Fruit fly (Drosophila melanogaster) whole organism, embryonic: Measurements from ENCODE around the gene Nak.
A peak's percentile ranks its signal among the peaks of the same experiment; 100 is the strongest.

ENCODE experiments used
- Antp ChIP-seq: fragments of 200-800 bp; sonication (Bioruptor generic); optimal IDR thresholded peaks from 3 replicates; lab custom pipeline; 2016; ENCODE audit warnings: missing biosample characterization, missing genetic modification characterization
- CG10565 ChIP-seq: fragments of 200-800 bp; sonication (Bioruptor generic); optimal IDR thresholded peaks from 3 replicates; lab custom pipeline; 2016; ENCODE audit warnings: missing biosample characterization, mild to moderate bottlenecking, missing genetic modification characterization
- CG11247 ChIP-seq: fragments of 200-800 bp; sonication (Bioruptor generic); IDR thresholded peaks from 2 replicates; pipeline ENCODE4 v1.3.6; 2022; ENCODE audit warnings: missing biosample characterization, missing genetic modification characterization
- CG11398 ChIP-seq: fragments of 200-800 bp; sonication (Bioruptor generic); optimal IDR thresholded peaks from 2 replicates; lab custom pipeline; 2016; ENCODE audit warnings: missing biosample characterization, missing genetic modification characterization
- CG12219 ChIP-seq: fragments of 200-800 bp; sonication (Bioruptor generic); optimal IDR thresholded peaks from 3 replicates; lab custom pipeline; 2018; ENCODE audit warnings: missing biosample characterization, mild to moderate bottlenecking, missing genetic modification characterization
- CG12659 ChIP-seq: fragments of 200-800 bp; sonication (Bioruptor generic); optimal IDR thresholded peaks from 3 replicates; lab custom pipeline; 2017; ENCODE audit warnings: mild to moderate bottlenecking, missing biosample characterization, missing genetic modification reagents, missing genetic modification characterization
- CG12942 ChIP-seq: fragments of 200-800 bp; sonication (Bioruptor generic); optimal IDR thresholded peaks from 3 replicates; lab custom pipeline; 2016; ENCODE audit warnings: missing biosample characterization, missing genetic modification characterization
- CG1603 ChIP-seq: fragments of 200-800 bp; sonication (Bioruptor generic); optimal IDR thresholded peaks from 2 replicates; lab custom pipeline; 2019; ENCODE audit warnings: missing biosample characterization, mild to moderate bottlenecking, missing genetic modification characterization, moderate library complexity
- CG17186 ChIP-seq: fragments of 200-800 bp; sonication (Bioruptor generic); optimal IDR thresholded peaks from 3 replicates; lab custom pipeline; 2017; ENCODE audit warnings: missing biosample characterization, missing genetic modification reagents, missing genetic modification characterization
- CG17802 ChIP-seq: fragments of 200-800 bp; sonication (Bioruptor generic); optimal IDR thresholded peaks from 2 replicates; lab custom pipeline; 2018; ENCODE audit warnings: missing biosample characterization, mild to moderate bottlenecking, missing genetic modification characterization, moderate library complexity
- CG18011 ChIP-seq: fragments of 200-800 bp; sonication (Bioruptor generic); optimal IDR thresholded peaks from 2 replicates; lab custom pipeline; 2017; ENCODE audit warnings: missing biosample characterization, missing genetic modification characterization, mild to moderate bottlenecking, moderate library complexity, missing genotype
- CG2199 ChIP-seq: fragments of 200-800 bp; sonication (Bioruptor generic); IDR thresholded peaks from 3 replicates; pipeline ENCODE4 v1.3.6; 2022; ENCODE audit warnings: missing biosample characterization, missing genetic modification characterization
- CG2875 ChIP-seq: fragments of 200-800 bp; sonication (Bioruptor generic); optimal IDR thresholded peaks from 2 replicates; lab custom pipeline; 2017; ENCODE audit warnings: missing biosample characterization, mild to moderate bottlenecking, missing genetic modification characterization, missing genetic modification reagents
- CG32772 ChIP-seq: fragments of 200-800 bp; sonication (Bioruptor generic); IDR thresholded peaks from 2 replicates; pipeline ENCODE4 v1.3.6; 2022; ENCODE audit warnings: missing biosample characterization, missing genetic modification characterization
- CG33557 ChIP-seq: fragments of 200-800 bp; sonication (Bioruptor generic); optimal IDR thresholded peaks from 2 replicates; lab custom pipeline; 2019; ENCODE audit warnings: missing biosample characterization, mild to moderate bottlenecking, missing genetic modification characterization, moderate library complexity
- CG3995 ChIP-seq: fragments of 200-800 bp; sonication (Bioruptor generic); optimal IDR thresholded peaks from 3 replicates; lab custom pipeline; 2016; ENCODE audit warnings: missing biosample characterization, missing genetic modification characterization
- CG4707 ChIP-seq: fragments of 200-800 bp; sonication (Bioruptor generic); optimal IDR thresholded peaks from 2 replicates; lab custom pipeline; 2018; ENCODE audit warnings: missing biosample characterization, mild to moderate bottlenecking, missing genetic modification characterization, moderate library complexity
- CG5180 ChIP-seq: fragments of 200-800 bp; sonication (Bioruptor generic); optimal IDR thresholded peaks from 3 replicates; lab custom pipeline; 2017; ENCODE audit warnings: missing biosample characterization, missing genetic modification characterization, mild to moderate bottlenecking, moderate library complexity, missing genetic modification reagents
- CG5953 ChIP-seq: fragments of 200-800 bp; sonication (Bioruptor generic); IDR thresholded peaks from 2 replicates; pipeline ENCODE4 v1.3.6; 2022; ENCODE audit warnings: missing biosample characterization, missing genetic modification characterization
- CG7839 ChIP-seq: fragments of 200-800 bp; sonication (Bioruptor generic); optimal IDR thresholded peaks from 3 replicates; lab custom pipeline; 2018; ENCODE audit warnings: missing biosample characterization, mild to moderate bottlenecking, missing genetic modification characterization, moderate library complexity
- CG9437 ChIP-seq: fragments of 200-800 bp; sonication (Bioruptor generic); optimal IDR thresholded peaks from 2 replicates; lab custom pipeline; 2018; ENCODE audit warnings: missing biosample characterization, mild to moderate bottlenecking, missing genetic modification characterization
- CHES-1-like ChIP-seq: fragments of 200-800 bp; sonication (Bioruptor generic); optimal IDR thresholded peaks from 2 replicates; lab custom pipeline; 2016; ENCODE audit warnings: missing biosample characterization, missing genetic modification characterization
- Dbx ChIP-seq: fragments of 200-800 bp; sonication (Bioruptor generic); IDR thresholded peaks from 3 replicates; pipeline ENCODE4 v1.3.6; 2022; ENCODE audit warnings: missing biosample characterization, missing genetic modification characterization
- Dref ChIP-seq: fragments of 200-800 bp; sonication (Bioruptor generic); IDR thresholded peaks from 2 replicates; pipeline ENCODE4 v1.3.6; 2022; ENCODE audit warnings: missing biosample characterization, missing genetic modification characterization
- E2f1 ChIP-seq: fragments of 200-800 bp; sonication (Bioruptor generic); IDR thresholded peaks from 2 replicates; pipeline ENCODE4 v1.3.6; 2022; ENCODE audit warnings: missing biosample characterization, missing genetic modification characterization
- Ets97D ChIP-seq: fragments of 200-800 bp; sonication (Bioruptor generic); optimal IDR thresholded peaks from 3 replicates; lab custom pipeline; 2016; ENCODE audit warnings: missing biosample characterization, missing genetic modification characterization
- Fer1 ChIP-seq: fragments of 200-800 bp; sonication (Bioruptor generic); optimal IDR thresholded peaks from 2 replicates; lab custom pipeline; 2017; ENCODE audit warnings: missing biosample characterization, mild to moderate bottlenecking, missing genetic modification characterization
- Hand ChIP-seq: fragments of 200-800 bp; sonication (Bioruptor generic); optimal IDR thresholded peaks from 2 replicates; lab custom pipeline; 2017; ENCODE audit warnings: mild to moderate bottlenecking, missing biosample characterization, missing genetic modification reagents, missing genetic modification characterization
- Hey ChIP-seq: fragments of 200-800 bp; sonication (Bioruptor generic); optimal IDR thresholded peaks from 3 replicates; lab custom pipeline; 2018; ENCODE audit warnings: missing biosample characterization, mild to moderate bottlenecking, missing genetic modification characterization
- Hmx ChIP-seq: fragments of 200-800 bp; sonication (Bioruptor generic); optimal IDR thresholded peaks from 2 replicates; lab custom pipeline; 2016; ENCODE audit warnings: missing biosample characterization, missing genetic modification characterization
- Hr51 ChIP-seq, 2 experiments: fragments of 200-800 bp; sonication (Bioruptor generic); optimal IDR thresholded peaks; 2 replicates in 1 of 2; 3 replicates in 1 of 2; lab custom pipeline; 2016 to 2018; ENCODE audit warnings: missing biosample characterization in 2 of 2, missing genetic modification characterization in 2 of 2, mild to moderate bottlenecking in 1 of 2, moderate library complexity in 1 of 2
- NK7.1 ChIP-seq: fragments of 200-800 bp; sonication (Bioruptor generic); optimal IDR thresholded peaks from 3 replicates; lab custom pipeline; 2016; ENCODE audit warnings: missing biosample characterization, missing genetic modification characterization
- bbx ChIP-seq: fragments of 200-800 bp; sonication (Bioruptor generic); IDR thresholded peaks from 2 replicates; pipeline ENCODE4 v1.3.6; 2022; ENCODE audit warnings: missing biosample characterization, missing genetic modification characterization; ENCODE audit not compliant: partially characterized antibody
- crc ChIP-seq: fragments of 200-800 bp; sonication (Bioruptor generic); optimal IDR thresholded peaks from 2 replicates; lab custom pipeline; 2016; ENCODE audit warnings: missing biosample characterization, missing genetic modification characterization
- crol ChIP-seq: fragments of 200-800 bp; sonication (Bioruptor generic); IDR thresholded peaks from 2 replicates; pipeline ENCODE4 v1.3.6; 2022; ENCODE audit warnings: missing biosample characterization, missing genetic modification characterization
- dm ChIP-seq: fragments of 200-800 bp; sonication (Bioruptor generic); optimal IDR thresholded peaks from 3 replicates; lab custom pipeline; 2016; ENCODE audit warnings: missing biosample characterization, missing genetic modification characterization
- exex ChIP-seq: fragments of 200-800 bp; sonication (Bioruptor generic); optimal IDR thresholded peaks from 4 replicates; lab custom pipeline; 2018; ENCODE audit warnings: missing biosample characterization, mild to moderate bottlenecking, missing genetic modification characterization, moderate library complexity
- gt ChIP-seq: fragments of 200-800 bp; sonication (Bioruptor generic); IDR thresholded peaks from 2 replicates; pipeline ENCODE4 v1.3.6; 2022; ENCODE audit warnings: missing biosample characterization, missing genetic modification characterization
- hth ChIP-seq: fragments of >200 bp; optimal IDR thresholded peaks from 2 replicates; lab custom pipeline; 2017; ENCODE audit warnings: inconsistent platforms
- mam ChIP-seq: fragments of 200-800 bp; sonication (Bioruptor generic); optimal IDR thresholded peaks from 3 replicates; lab custom pipeline; 2016; ENCODE audit warnings: missing biosample characterization, missing genetic modification characterization
- nerfin-1 ChIP-seq: fragments of 200-800 bp; sonication (Bioruptor generic); optimal IDR thresholded peaks from 3 replicates; lab custom pipeline; 2019; ENCODE audit warnings: missing biosample characterization, mild to moderate bottlenecking, missing genetic modification characterization, moderate library complexity
- odd ChIP-seq: fragments of 200-800 bp; sonication (Bioruptor generic); optimal IDR thresholded peaks from 2 replicates; lab custom pipeline; 2017; ENCODE audit warnings: missing biosample characterization, mild to moderate bottlenecking, missing genetic modification characterization
- pb ChIP-seq: fragments of 200-800 bp; sonication (Bioruptor generic); optimal IDR thresholded peaks from 3 replicates; lab custom pipeline; 2016; ENCODE audit warnings: missing biosample characterization, missing genetic modification characterization
- pnt ChIP-seq: fragments of 200-800 bp; sonication (Bioruptor generic); optimal IDR thresholded peaks from 3 replicates; lab custom pipeline; 2016; ENCODE audit warnings: missing biosample characterization, missing genetic modification characterization
- repo ChIP-seq: fragments of 200-800 bp; sonication (Bioruptor generic); optimal IDR thresholded peaks from 2 replicates; lab custom pipeline; 2016; ENCODE audit warnings: missing biosample characterization, missing genetic modification characterization
- rib ChIP-seq: fragments of 200-800 bp; sonication (Bioruptor generic); IDR thresholded peaks from 2 replicates; pipeline ENCODE4 v1.3.6; 2022; ENCODE audit warnings: missing biosample characterization, missing genetic modification characterization
- row ChIP-seq: fragments of 200-800 bp; sonication (Bioruptor generic); IDR thresholded peaks from 3 replicates; pipeline ENCODE4 v1.3.6; 2022; ENCODE audit warnings: missing biosample characterization, missing genetic modification characterization
- sc ChIP-seq, 3 experiments: fragments of >200 bp in 2 of 3; fragments of 200-800 bp in 1 of 3; sonication (Bioruptor generic) in 1 of 3; optimal IDR thresholded peaks; 2 replicates in 2 of 3; 3 replicates in 1 of 3; lab custom pipeline; 2017; ENCODE audit warnings: mild to moderate bottlenecking in 1 of 3, missing biosample characterization in 1 of 3, missing genetic modification characterization in 1 of 3, missing genetic modification reagents in 1 of 3
- vfl ChIP-seq: fragments of 200-800 bp; sonication (Bioruptor generic); optimal IDR thresholded peaks from 2 replicates; lab custom pipeline; 2016; ENCODE audit warnings: missing biosample characterization, missing genetic modification characterization
- zfh2 ChIP-seq: fragments of 200-800 bp; sonication (Bioruptor generic); optimal IDR thresholded peaks from 2 replicates; lab custom pipeline; 2016; ENCODE audit warnings: missing biosample characterization, missing genetic modification characterization

Nak gene

DNA sequence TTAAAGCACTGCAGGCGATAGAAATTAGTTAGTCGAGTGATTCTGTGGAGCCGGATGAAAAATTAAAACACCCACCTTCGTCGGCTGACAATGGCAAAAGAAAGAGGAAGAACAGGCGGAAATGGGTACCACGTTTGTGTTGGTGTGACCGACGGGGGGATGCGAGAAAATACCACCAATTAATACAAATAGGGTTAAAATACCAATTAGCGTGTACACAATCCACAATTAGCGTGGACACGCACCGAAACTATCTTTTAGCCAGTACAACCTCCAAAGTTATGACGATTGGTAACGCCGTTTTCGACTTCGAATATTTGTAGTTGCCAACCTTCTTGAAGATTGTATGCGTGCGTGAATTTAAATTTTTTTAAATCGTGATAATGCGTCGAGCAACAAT, 40.6 kb upstream of the Nak start, which contains the start of gene RpL30 (continued):
- TF ChIP-seq exex (tag; lab: Kevin White, UChicago) (peak; percentile 81), CG12659 (GFP tag; lab: Kevin White, UChicago) (peak; percentile 96), CG3995 (GFP tag; lab: Kevin White, UChicago) (peak; percentile 74), Fer1 (GFP tag; lab: Kevin White, UChicago) (peak; percentile 97), Dbx (GFP tag; lab: Robert Waterston, UW) (peak; percentile 94), CG33557 (GFP tag; lab: Kevin White, UChicago) (peak; percentile 67), gt (GFP tag; lab: Robert Waterston, UW) (0 out of 2 replicates have a peak, but pooled peaks have one; percentile 43), zfh2 (GFP tag; lab: Kevin White, UChicago) (peak; percentile 87), dm (GFP tag; lab: Kevin White, UChicago) (peak; percentile 100), crc (peak; percentile 83), vfl (peak; percentile 85), CG2199 (peak; percentile 86), hth (lab: Kevin White, UChicago) (no peak), pnt (GFP tag; lab: Kevin White, UChicago) (peak; percentile 36), CG9437 (GFP tag; lab: Kevin White, UChicago) (peak; percentile 67), E2f1 (GFP tag; lab: Robert Waterston, UW) (peak; percentile 75), pb (GFP tag; lab: Kevin White, UChicago) (peak; percentile 93), Antp (GFP tag; lab: Kevin White, UChicago) (peak; percentile 79), CG11247 (GFP tag; lab: Robert Waterston, UW) (peak; percentile 81), CG17802 (peak; percentile 62), mam (GFP tag; lab: Kevin White, UChicago) (peak; percentile 86), CHES-1-like (GFP tag; lab: Kevin White, UChicago) (peak; percentile 96), CG12942 (peak; percentile 84), CG32772 (GFP tag; lab: Robert Waterston, UW) (peak; percentile 41; the same call in 1 of the 2 replicates), NK7.1 (GFP tag; lab: Kevin White, UChicago) (peak; percentile 90), Hmx (GFP tag; lab: Kevin White, UChicago) (no peak), CG10565 (GFP tag; lab: Kevin White, UChicago) (peak; percentile 35), Hey (tag; lab: Kevin White, UChicago) (peak; percentile 84), Hand (GFP tag; lab: Kevin White, UChicago) (peak; percentile 91), CG1603 (tag; lab: Kevin White, UChicago) (peak; percentile 97), repo (peak; percentile 90), CG11398 (GFP tag; lab: Kevin White, UChicago) (peak; percentile 94), CG2875 (peak; percentile 92), sc (optimal IDR thresholded peaks at IDR 0.05; lab: Kevin White, UChicago) (no peak), sc (GFP tag; optimal IDR thresholded peaks at IDR 0.05; lab: Kevin White, UChicago) (peak; percentile 66), CG18011 (GFP tag; lab: Kevin White, UChicago) (peak; percentile 83), row (GFP tag; lab: Robert Waterston, UW) (peak; percentile 60), nerfin-1 (peak; percentile 80), CG12219 (GFP tag; lab: Kevin White, UChicago) (peak; percentile 91), Ets97D (GFP tag; lab: Kevin White, UChicago) (peak; percentile 100), CG4707 (peak; percentile 94), Dref (GFP tag; lab: Robert Waterston, UW) (peak; percentile 52), crol (no peak), bbx (GFP tag; lab: Robert Waterston, UW) (peak; percentile 63), odd (GFP tag; lab: Kevin White, UChicago) (peak; percentile 96), CG17186 (peak; percentile 83), Hr51 (GFP tag; optimal IDR thresholded peaks at IDR 0.05; lab: Kevin White, UChicago) (peak; percentile 79 to 84), CG5180 (GFP tag; lab: Kevin White, UChicago) (peak; percentile 70), CG7839 (tag; lab: Kevin White, UChicago) (peak; percentile 85), CG5953 (GFP tag; lab: Robert Waterston, UW) (peak; percentile 89), rib (GFP tag; lab: Robert Waterston, UW) (peak; percentile 76)
